Worm (Caenorhabditis elegans) whole organism, L1 larva: ENCODE measurements around the gene F22F7.4.

Experiments used
- C04F5.9 ChIP-seq: sonication (generic microtip); optimal IDR thresholded peaks from 2 replicates; lab custom pipeline; 2016; ENCODE audit warnings: missing genetic modification characterization, missing compliant biosample characterization
- C16A3.4 ChIP-seq: fragments of 150-350 bp; optimal IDR thresholded peaks from 2 replicates; lab custom pipeline; 2014; ENCODE audit warnings: missing biosample characterization, missing genetic modification characterization
- Y116A8C.19 ChIP-seq: sonication (generic microtip); optimal IDR thresholded peaks from 2 replicates; lab custom pipeline; 2016; ENCODE audit warnings: missing compliant biosample characterization, missing genetic modification characterization, borderline replicate concordance
- alr-1 ChIP-seq: fragments of 200-800 bp; sonication (Bioruptor generic); optimal IDR thresholded peaks from 2 replicates; lab custom pipeline; 2018; ENCODE audit warnings: borderline replicate concordance, mild to moderate bottlenecking, missing genetic modification characterization, missing compliant biosample characterization
- blmp-1 ChIP-seq: fragments of 150-350 bp; optimal IDR thresholded peaks from 2 replicates; lab custom pipeline; 2014; ENCODE audit warnings: missing biosample characterization, missing genetic modification characterization
- ceh-63 ChIP-seq: fragments of 200-800 bp; sonication (Bioruptor generic); optimal IDR thresholded peaks from 2 replicates; lab custom pipeline; 2018; ENCODE audit warnings: mild to moderate bottlenecking, missing genetic modification characterization, missing compliant biosample characterization
- ceh-82 ChIP-seq, 3 experiments: fragments of 150-350 bp in 1 of 3; sonication (generic microtip) in 2 of 3; optimal IDR thresholded peaks; 2 replicates each; lab custom pipeline; 2014 to 2017; ENCODE audit warnings: missing biosample characterization in 3 of 3, missing genetic modification characterization in 3 of 3
- ceh-88 ChIP-seq: fragments of 200-800 bp; sonication (Bioruptor generic); IDR thresholded peaks from 2 replicates; pipeline ENCODE4 v1.3.6; 2022; ENCODE audit warnings: missing genetic modification characterization, missing compliant biosample characterization
- ces-1 ChIP-seq: fragments of 150-350 bp; optimal IDR thresholded peaks from 2 replicates; lab custom pipeline; 2014; ENCODE audit warnings: missing biosample characterization, missing genetic modification reagents, missing genetic modification characterization
- efl-1 ChIP-seq, 4 experiments: fragments of 150-350 bp; optimal IDR thresholded peaks in 3 of 4; peaks in 1 of 4; 1 replicate in 1 of 4; 2 replicates in 3 of 4; lab custom pipeline; 2014; ENCODE audit warnings: missing biosample characterization in 2 of 4, missing genetic modification characterization in 2 of 4, missing genetic modification reagents in 2 of 4
- egl-13 ChIP-seq: sonication (generic microtip); optimal IDR thresholded peaks from 2 replicates; lab custom pipeline; 2016; ENCODE audit warnings: missing genotype, missing genetic modification reagents, missing genetic modification characterization, missing compliant biosample characterization
- elt-2 ChIP-seq: sonication (generic microtip); optimal IDR thresholded peaks from 2 replicates; lab custom pipeline; 2016; ENCODE audit warnings: missing genetic modification characterization, mild to moderate bottlenecking, inconsistent platforms, missing compliant biosample characterization, missing genetic modification reagents
- elt-3 ChIP-seq, 6 experiments: fragments of 150-350 bp in 1 of 6; sonication (generic microtip); optimal IDR thresholded peaks; 2 replicates each; lab custom pipeline; 2017 to 2018; ENCODE audit warnings: missing biosample characterization in 6 of 6, missing genetic modification characterization in 6 of 6, inconsistent platforms in 1 of 6
- fkh-8 ChIP-seq: sonication (generic microtip); optimal IDR thresholded peaks from 2 replicates; lab custom pipeline; 2016; ENCODE audit warnings: mild to moderate bottlenecking, missing genetic modification characterization, missing compliant biosample characterization
- fos-1 ChIP-seq: fragments of 150-350 bp; optimal IDR thresholded peaks from 2 replicates; lab custom pipeline; 2014; ENCODE audit warnings: missing biosample characterization, missing genetic modification characterization
- lin-13 ChIP-seq: fragments of 150-350 bp; optimal IDR thresholded peaks from 2 replicates; lab custom pipeline; 2014; ENCODE audit warnings: missing biosample characterization, missing genetic modification reagents, missing genetic modification characterization
- lin-14 ChIP-seq: fragments of 200-800 bp; sonication (Bioruptor generic); optimal IDR thresholded peaks from 2 replicates; lab custom pipeline; 2018; ENCODE audit warnings: mild to moderate bottlenecking, missing genetic modification characterization, moderate library complexity, missing compliant biosample characterization
- mab-9 ChIP-seq: fragments of 200-800 bp; sonication (Bioruptor generic); IDR thresholded peaks from 2 replicates; pipeline ENCODE4 v1.3.6; 2022; ENCODE audit warnings: missing genetic modification reagents, missing genetic modification characterization, missing compliant biosample characterization
- mdl-1 ChIP-seq, 2 experiments: fragments of 150-350 bp; optimal IDR thresholded peaks; 2 replicates each; lab custom pipeline; 2014 to 2017; ENCODE audit warnings: missing biosample characterization in 2 of 2, missing genetic modification characterization in 2 of 2, inconsistent platforms in 1 of 2
- mef-2 ChIP-seq: fragments of 150-350 bp; optimal IDR thresholded peaks from 2 replicates; lab custom pipeline; 2014; ENCODE audit warnings: missing biosample characterization, missing genetic modification characterization
- nhr-12 ChIP-seq: sonication (generic microtip); optimal IDR thresholded peaks from 2 replicates; lab custom pipeline; 2017; ENCODE audit warnings: missing biosample characterization, missing genetic modification characterization
- nhr-19 ChIP-seq: fragments of 200-800 bp; sonication (Bioruptor generic); conservative IDR thresholded peaks from 2 replicates; pipeline ENCODE4 v1.3.6; 2022; ENCODE audit warnings: missing genetic modification characterization, missing compliant biosample characterization
- nhr-20 ChIP-seq: sonication (generic microtip); optimal IDR thresholded peaks from 2 replicates; lab custom pipeline; 2016; ENCODE audit warnings: mild to moderate bottlenecking, missing genetic modification characterization, missing compliant biosample characterization
- nhr-237 ChIP-seq: fragments of 150-350 bp; optimal IDR thresholded peaks from 2 replicates; lab custom pipeline; 2014; ENCODE audit warnings: missing biosample characterization, missing genetic modification characterization
- nhr-28 ChIP-seq: fragments of 150-350 bp; optimal IDR thresholded peaks from 2 replicates; lab custom pipeline; 2014; ENCODE audit warnings: missing biosample characterization, missing genetic modification characterization
- nhr-76 ChIP-seq: sonication (generic microtip); optimal IDR thresholded peaks from 2 replicates; lab custom pipeline; 2017; ENCODE audit warnings: missing biosample characterization, missing genetic modification characterization
- nhr-77 ChIP-seq: fragments of 150-350 bp; optimal IDR thresholded peaks from 2 replicates; lab custom pipeline; 2014; ENCODE audit warnings: missing biosample characterization, missing genetic modification characterization
- pag-3 ChIP-seq: sonication (generic microtip); optimal IDR thresholded peaks from 2 replicates; lab custom pipeline; 2017; ENCODE audit warnings: missing genetic modification characterization, mild to moderate bottlenecking, missing compliant biosample characterization, antibody characterized with exemption, borderline replicate concordance; ENCODE audit not compliant: insufficient read depth
- pqm-1 ChIP-seq: sonication (generic microtip); optimal IDR thresholded peaks from 3 replicates; lab custom pipeline; 2017; ENCODE audit warnings: missing biosample characterization, missing genetic modification characterization
- rnt-1 ChIP-seq: sonication (generic microtip); optimal IDR thresholded peaks from 2 replicates; lab custom pipeline; 2016; ENCODE audit warnings: mild to moderate bottlenecking, missing genetic modification characterization, moderate library complexity, missing compliant biosample characterization
- skn-1 ChIP-seq: fragments of 150-350 bp; optimal IDR thresholded peaks from 2 replicates; lab custom pipeline; 2014; ENCODE audit warnings: missing biosample characterization, missing genetic modification characterization
- snpc-4 ChIP-seq: fragments of 150-350 bp; optimal IDR thresholded peaks from 2 replicates; lab custom pipeline; 2014; ENCODE audit warnings: missing biosample characterization, missing genetic modification characterization
- swsn-7 ChIP-seq: sonication (generic microtip); optimal IDR thresholded peaks from 2 replicates; lab custom pipeline; 2016; ENCODE audit warnings: missing genetic modification characterization, missing compliant biosample characterization
- tlp-1 ChIP-seq: fragments of 150-350 bp; optimal IDR thresholded peaks from 2 replicates; lab custom pipeline; 2014; ENCODE audit warnings: missing biosample characterization, missing genetic modification characterization
- unc-62 ChIP-seq: fragments of 150-350 bp; optimal IDR thresholded peaks from 2 replicates; lab custom pipeline; 2014; ENCODE audit warnings: missing biosample characterization, missing genetic modification reagents, missing genetic modification characterization
- unc-98 ChIP-seq: fragments of 200-800 bp; sonication (Bioruptor generic); IDR thresholded peaks from 2 replicates; pipeline ENCODE4 v1.3.6; 2022; ENCODE audit warnings: missing genetic modification characterization, missing compliant biosample characterization
- vab-15 ChIP-seq: sonication (generic microtip); optimal IDR thresholded peaks from 2 replicates; lab custom pipeline; 2017; ENCODE audit warnings: missing genotype, mild to moderate bottlenecking, missing genetic modification characterization, missing compliant biosample characterization
- xbp-1 ChIP-seq: sonication (generic microtip); optimal IDR thresholded peaks from 2 replicates; lab custom pipeline; 2016; ENCODE audit warnings: missing genetic modification characterization, missing compliant biosample characterization
- zag-1 ChIP-seq: fragments of 150-350 bp; optimal IDR thresholded peaks from 2 replicates; lab custom pipeline; 2014; ENCODE audit warnings: missing biosample characterization, missing genetic modification characterization
- zip-4 ChIP-seq: fragments of 200-800 bp; sonication (Bioruptor generic); optimal IDR thresholded peaks from 2 replicates; lab custom pipeline; 2018; ENCODE audit warnings: mild to moderate bottlenecking, missing genetic modification characterization, moderate library complexity, missing compliant biosample characterization
- ztf-11 ChIP-seq, 2 experiments: sonication (generic microtip); optimal IDR thresholded peaks; 2 replicates each; lab custom pipeline; 2016 to 2017; ENCODE audit warnings: missing genetic modification characterization in 2 of 2, missing biosample characterization in 1 of 2, missing compliant biosample characterization in 1 of 2
- ztf-4 ChIP-seq: fragments of 150-350 bp; optimal IDR thresholded peaks from 2 replicates; lab custom pipeline; 2014; ENCODE audit warnings: missing biosample characterization, missing genetic modification characterization

F22F7.4 gene

ce11 chrV:2109295-2109694, 3.4 kb upstream of the F22F7.4 start, which contains the start of gene ckb-4 (continued):
- TF ChIP-seq mef-2 (tag; lab: Kevin White, UChicago) (no peak), rnt-1 (tag; lab: Kevin White, UChicago) (peak; percentile 5), ztf-4 (tag; lab: Kevin White, UChicago) (no peak), blmp-1 (tag; lab: Kevin White, UChicago) (peak; percentile 16), unc-62 (no peak), ztf-11 (tag; optimal IDR thresholded peaks at IDR 0.05; lab: Kevin White, UChicago) (no peak), lin-14 (GFP tag; lab: Kevin White, UChicago) (no peak), vab-15 (tag; lab: Kevin White, UChicago) (peak; percentile 11), fkh-8 (tag; lab: Kevin White, UChicago) (no peak), unc-98 (GFP tag; lab: Robert Waterston, UW) (no peak), alr-1 (tag; lab: Kevin White, UChicago) (no peak), lin-13 (peak; percentile 13), C16A3.4 (peak; percentile 30), efl-1 (optimal IDR thresholded peaks at IDR 0.05; lab: Kevin White, UChicago) (peak; percentile 59 to 70), efl-1 (GFP tag; optimal IDR thresholded peaks at IDR 0.05 in 1 of 2; lab: Kevin White, UChicago) (peak; percentile 54 to 85), nhr-28 (tag; lab: Kevin White, UChicago) (no peak), pag-3 (tag; lab: Kevin White, UChicago) (no peak), zip-4 (GFP tag; lab: Kevin White, UChicago) (no peak), ceh-88 (GFP tag; lab: Robert Waterston, UW) (no peak), nhr-12 (tag; lab: Kevin White, UChicago) (no peak), egl-13 (tag; lab: Kevin White, UChicago) (no peak), ceh-82 (tag; optimal IDR thresholded peaks at IDR 0.05; lab: Kevin White, UChicago) (peak in 1 of 3 experiments; percentile 46), tlp-1 (no peak), swsn-7 (tag; lab: Kevin White, UChicago) (no peak), mdl-1 (tag; optimal IDR thresholded peaks at IDR 0.05; lab: Kevin White, UChicago) (no peak), nhr-77 (tag; lab: Kevin White, UChicago) (peak; percentile 15), fos-1 (tag; lab: Kevin White, UChicago) (no peak), xbp-1 (peak; percentile 26), nhr-237 (tag; lab: Kevin White, UChicago) (no peak)

- TF ChIP-seq zag-1 (tag; lab: Kevin White, UChicago), result no peak
- TF ChIP-seq C16A3.4, result no peak
- no peak for TF ChIP-seq mab-9 (GFP tag; lab: Robert Waterston, UW)
- TF ChIP-seq C04F5.9 (tag; lab: Kevin White, UChicago), result no peak
- no peak for TF ChIP-seq ces-1 (GFP tag; lab: Kevin White, UChicago)
- no peak for TF ChIP-seq efl-1 (optimal IDR thresholded peaks at IDR 0.05; lab: Kevin White, UChicago)
- TF ChIP-seq efl-1 (GFP tag; optimal IDR thresholded peaks at IDR 0.05 in 1 of 2; lab: Kevin White, UChicago), result peak in 1 of 2 experiments; percentile 55
Observed at ce11 chrV:2103118-2103517, 2.8 kb downstream of the F22F7.4 start, which contains the start of gene F36F12.1. Gene F36F12.1 (minus strand): TSS chrV:2103218.

ce11 chrV:2099040-2099439, 6.8 kb downstream of the F22F7.4 start, which contains the start of gene F36F12.7:
Gene F36F12.7 (plus strand): TSS chrV:2099340.
- TF ChIP-seq skn-1 (tag; lab: Kevin White, UChicago) (no peak), pqm-1 (tag; lab: Kevin White, UChicago) (no peak), elt-2 (no peak), unc-98 (GFP tag; lab: Robert Waterston, UW) (no peak), lin-13 (no peak), elt-3 (tag; optimal IDR thresholded peaks at IDR 0.05; lab: Kevin White, UChicago) (no peak), vab-15 (tag; lab: Kevin White, UChicago) (no peak), ceh-63 (GFP tag; lab: Kevin White, UChicago) (no peak), nhr-19 (GFP tag; lab: Robert Waterston, UW) (no peak), nhr-76 (tag; lab: Kevin White, UChicago) (no peak), nhr-12 (tag; lab: Kevin White, UChicago) (no peak), nhr-20 (tag; lab: Kevin White, UChicago) (no peak), snpc-4 (no peak), blmp-1 (tag; lab: Kevin White, UChicago) (no peak), Y116A8C.19 (tag; lab: Kevin White, UChicago) (no peak)
- TF ChIP-seq, all 84 proteins: peak for 0
